Worm (Caenorhabditis elegans) whole organism, mixed stage, embryonic: Measurements from ENCODE around the gene R04B3.1.

Experiments
- M03D4.4 ChIP-seq: sonication (generic microtip); optimal IDR thresholded peaks from 2 replicates; lab custom pipeline; 2017; ENCODE audit warnings: mild to moderate bottlenecking, missing genetic modification characterization, missing compliant biosample characterization
- bed-3 ChIP-seq: fragments of 200-800 bp; sonication (Bioruptor generic); optimal IDR thresholded peaks from 3 replicates; lab custom pipeline; 2018; ENCODE audit warnings: mild to moderate bottlenecking, missing genetic modification characterization, moderate library complexity, missing compliant biosample characterization
- blmp-1 ChIP-seq: fragments of 150-350 bp; optimal IDR thresholded peaks from 2 replicates; lab custom pipeline; 2014; ENCODE audit warnings: missing biosample characterization, missing genetic modification characterization
- ceh-39 ChIP-seq: fragments of 150-350 bp; optimal IDR thresholded peaks from 2 replicates; lab custom pipeline; 2014; ENCODE audit warnings: missing biosample characterization, missing genetic modification characterization
- ceh-83 ChIP-seq: fragments of 200-800 bp; sonication (Bioruptor generic); optimal IDR thresholded peaks from 2 replicates; lab custom pipeline; 2018; ENCODE audit warnings: mild to moderate bottlenecking, missing genetic modification characterization, missing compliant biosample characterization
- cnd-1 ChIP-seq: fragments of 200-800 bp; sonication (Bioruptor generic); optimal IDR thresholded peaks from 2 replicates; lab custom pipeline; 2018; ENCODE audit warnings: mild to moderate bottlenecking, missing genetic modification characterization, missing compliant biosample characterization
- hlh-1 ChIP-seq: fragments of 150-350 bp; optimal IDR thresholded peaks from 2 replicates; lab custom pipeline; 2014; ENCODE audit warnings: missing biosample characterization, missing genetic modification reagents, missing genetic modification characterization
- lin-32 ChIP-seq: fragments of 200-800 bp; sonication (Bioruptor generic); optimal IDR thresholded peaks from 2 replicates; lab custom pipeline; 2018; ENCODE audit warnings: mild to moderate bottlenecking, missing genetic modification characterization, missing compliant biosample characterization
- nhr-12 ChIP-seq: fragments of 150-350 bp; optimal IDR thresholded peaks from 2 replicates; lab custom pipeline; 2014; ENCODE audit warnings: missing biosample characterization, missing genetic modification characterization
- nhr-2 ChIP-seq: fragments of 150-350 bp; optimal IDR thresholded peaks from 2 replicates; lab custom pipeline; 2014; ENCODE audit warnings: missing biosample characterization, missing genetic modification characterization
- nhr-237 ChIP-seq: fragments of 150-350 bp; optimal IDR thresholded peaks from 2 replicates; lab custom pipeline; 2014; ENCODE audit warnings: missing biosample characterization, missing genetic modification characterization
- nhr-28 ChIP-seq: fragments of 150-350 bp; optimal IDR thresholded peaks from 2 replicates; lab custom pipeline; 2014; ENCODE audit warnings: missing biosample characterization, missing genetic modification characterization
- pha-4 ChIP-seq: fragments of 150-350 bp; optimal IDR thresholded peaks from 2 replicates; lab custom pipeline; 2018; ENCODE audit warnings: missing biosample characterization, missing genetic modification reagents, missing genetic modification characterization
- sptf-1 ChIP-seq: sonication (generic microtip); optimal IDR thresholded peaks from 2 replicates; lab custom pipeline; 2017; ENCODE audit warnings: mild to moderate bottlenecking, missing genetic modification characterization, moderate library complexity, missing compliant biosample characterization
- tbx-8 ChIP-seq: fragments of 200-800 bp; sonication (Bioruptor generic); optimal IDR thresholded peaks from 2 replicates; lab custom pipeline; 2018; ENCODE audit warnings: mild to moderate bottlenecking, missing genetic modification characterization, moderate library complexity, missing compliant biosample characterization
- unc-62 ChIP-seq: fragments of 150-350 bp; optimal IDR thresholded peaks from 2 replicates; lab custom pipeline; 2014; ENCODE audit warnings: missing biosample characterization, missing genetic modification reagents, missing genetic modification characterization

Gene R04B3.1

DNA sequence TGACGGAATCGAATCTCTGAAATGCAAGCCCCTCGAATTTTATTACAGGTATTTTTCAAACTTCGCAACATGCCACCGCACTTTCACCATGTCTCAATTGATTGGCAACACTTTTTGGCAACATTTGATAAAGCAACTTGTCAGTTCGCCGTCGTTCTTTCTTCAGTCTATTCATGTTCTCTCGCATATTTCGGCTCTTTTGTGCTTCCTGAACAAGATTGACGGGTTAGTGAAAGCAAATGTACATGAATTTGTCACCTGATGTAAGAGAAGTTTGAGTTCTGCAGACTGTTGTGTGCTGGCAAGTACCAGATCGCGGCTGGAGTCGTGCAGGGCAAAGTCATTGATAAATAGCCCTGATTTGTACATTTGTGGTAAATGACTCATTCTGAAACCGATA is 49.1 kb downstream of the R04B3.1 start:
- TF ChIP-seq ceh-83 (GFP tag; lab: Kevin White, UChicago), result no peak
- no peak for TF ChIP-seq pha-4
- no peak for TF ChIP-seq lin-32 (GFP tag; lab: Kevin White, UChicago)

DNA sequence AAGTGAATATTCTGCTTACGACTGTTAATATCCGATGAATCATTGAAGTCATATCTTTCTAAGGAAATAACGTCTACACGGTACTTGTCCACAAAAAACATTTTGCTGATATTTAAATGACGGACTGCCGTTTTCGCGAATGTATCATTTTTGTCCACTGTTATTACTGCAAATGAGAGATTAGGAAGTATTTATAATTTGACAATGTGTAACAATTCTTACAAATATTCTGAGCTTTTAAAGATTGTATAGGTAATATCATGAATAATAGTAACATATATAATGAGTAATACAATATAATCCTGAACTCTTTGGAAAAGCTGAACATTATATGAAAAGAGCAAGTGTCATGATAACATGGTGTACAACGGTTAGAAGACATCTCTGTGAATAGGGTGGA is 51.4 kb downstream of the R04B3.1 start, which contains the start of gene glr-7:
Gene glr-7, minus strand, starts transcription at position 101 of the 400 bp plus-strand sequence.
- TF ChIP-seq M03D4.4 (no peak), cnd-1 (no peak), hlh-1 (tag; lab: Kevin White, UChicago) (no peak), sptf-1 (tag; lab: Kevin White, UChicago) (no peak), ceh-39 (tag; lab: Kevin White, UChicago) (no peak), nhr-28 (tag; lab: Kevin White, UChicago) (no peak), nhr-237 (no peak), tbx-8 (GFP tag; lab: Kevin White, UChicago) (no peak), bed-3 (GFP tag; lab: Kevin White, UChicago) (no peak), nhr-2 (tag; lab: Kevin White, UChicago) (no peak), unc-62 (GFP tag; lab: Kevin White, UChicago) (no peak), blmp-1 (tag; lab: Kevin White, UChicago) (no peak), nhr-12 (no peak)
